Worm (Caenorhabditis elegans): Measurements from ENCODE around the gene srw-140.

ce11 chrV:5161792-5162191, 3.7 kb upstream of the srw-140 start, which contains the start of gene abu-6:
- TF ChIP-seq pat-9 (tag; optimal IDR thresholded peaks at IDR 0.05): no peak
- no peak for TF ChIP-seq hlh-6 (tag; optimal IDR thresholded peaks at IDR 0.05)
- no peak for TF ChIP-seq pha-4 (tag; optimal IDR thresholded peaks at IDR 0.05)
- TF ChIP-seq mec-3 (tag; optimal IDR thresholded peaks at IDR 0.05; ENCODE audit: borderline replicate concordance): no peak
